Fruit fly (Drosophila melanogaster): ENCODE data around the gene CG33922.

DNA sequence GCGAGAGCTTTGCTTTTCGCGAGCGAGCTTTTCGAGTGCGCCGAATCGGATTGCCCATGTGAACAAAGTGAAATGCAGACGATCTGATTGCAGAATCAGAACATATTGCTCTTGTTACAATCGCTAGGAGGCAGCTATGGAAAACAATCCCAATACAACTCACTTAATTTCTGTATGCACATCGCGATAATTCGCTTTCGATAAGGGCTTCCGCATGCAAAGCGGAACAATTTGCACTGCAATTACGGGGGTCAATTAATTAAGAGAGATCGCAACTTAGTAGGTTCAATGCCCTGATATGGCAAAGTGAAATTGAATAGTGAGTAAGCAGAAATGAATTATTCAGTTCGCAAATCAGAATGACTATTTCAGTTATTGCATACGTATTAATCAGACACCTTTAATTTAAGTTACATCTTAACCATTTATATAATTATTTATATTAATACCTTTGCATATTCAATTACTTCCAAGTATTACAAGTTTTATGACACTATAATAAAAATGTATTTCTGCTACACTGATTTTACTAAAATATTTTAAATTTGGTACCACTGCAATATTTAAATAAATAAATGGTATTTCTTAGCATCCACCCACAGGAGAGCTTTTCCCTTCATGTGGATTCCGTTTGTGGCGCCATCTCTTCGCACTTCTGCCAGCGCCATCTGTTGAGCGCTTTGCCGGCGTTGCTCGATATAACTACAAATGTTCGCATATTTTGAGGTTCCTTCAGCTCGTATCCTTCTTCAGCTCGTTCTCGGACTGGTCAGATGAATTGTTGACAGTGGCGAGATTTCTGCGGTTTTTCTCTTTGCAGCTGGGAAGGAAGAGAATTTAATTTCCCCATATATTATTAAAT, 18.0 kb upstream of the CG33922 start, which contains the start of gene NLaz:
- TF ChIP-seq psq (optimal IDR thresholded peaks at IDR 0.05) (no peak), Sin3A (optimal IDR thresholded peaks at IDR 0.05) (no peak), h (optimal IDR thresholded peaks at IDR 0.05) (no peak), insv (optimal IDR thresholded peaks at IDR 0.05) (no peak), ttk (optimal IDR thresholded peaks at IDR 0.05) (no peak), Myc (optimal IDR thresholded peaks at IDR 0.05) (no peak)

All from Kc167 (cell line).